Worm (Caenorhabditis elegans): ENCODE results near the gene C04C3.6.
"Not testable (repeated sequence)": the region's sequence is repeated elsewhere in the genome, so short reads cannot be mapped to it uniquely, and the experiment has no call there.

C04C3.6 gene

DNA sequence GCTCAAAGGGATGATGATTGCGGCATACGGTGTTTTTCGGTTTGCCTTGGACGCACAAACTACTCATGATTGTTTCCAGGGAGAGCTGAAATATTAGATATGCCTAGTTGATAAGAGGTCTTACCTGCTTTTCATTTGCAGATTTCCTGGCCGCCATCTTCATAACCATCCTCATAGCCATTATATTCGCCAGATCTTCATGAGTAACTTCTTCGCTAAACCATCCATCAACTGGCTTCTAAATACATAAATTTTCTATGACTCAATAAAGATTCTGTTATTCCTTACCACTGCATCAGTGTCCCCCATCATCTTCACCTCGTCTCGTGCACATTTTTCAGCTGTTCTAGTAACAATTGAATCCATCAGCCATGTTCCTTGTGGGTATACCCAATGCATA, 20.1 kb upstream of the C04C3.6 start:
- no peak for TF ChIP-seq klf-2 (GFP tag; conservative IDR thresholded peaks at IDR 0.05)
- TF ChIP-seq ztf-29 (GFP tag; IDR thresholded peaks at IDR 0.05), result no peak
- no peak for TF ChIP-seq ref-1 (GFP tag; conservative IDR thresholded peaks at IDR 0.05)
- TF ChIP-seq med-1 (GFP tag; optimal IDR thresholded peaks at IDR 0.05; ENCODE audit: insufficient read depth), result no peak

DNA sequence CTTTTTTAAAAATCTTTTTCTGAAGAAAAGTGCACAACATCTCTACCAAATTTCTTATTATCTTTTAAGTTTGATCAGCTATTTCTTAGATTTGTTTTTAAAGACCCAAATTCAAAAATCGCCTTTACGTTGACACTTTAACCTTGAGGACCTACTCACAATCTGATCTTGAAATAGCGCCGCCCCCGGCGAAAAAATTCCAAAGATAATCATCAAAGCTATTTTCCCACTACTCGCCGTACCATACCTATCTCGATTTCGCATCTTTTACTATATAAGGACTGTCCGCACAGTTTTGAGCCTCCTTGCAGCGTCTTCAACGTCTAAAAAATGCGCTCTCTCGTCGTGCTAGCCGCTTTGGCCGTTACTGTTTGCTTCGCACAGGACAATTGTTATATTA, 18.4 kb upstream of the C04C3.6 start, which contains the start of gene grd-10:
TSS of gene grd-10 (plus strand) at position 208 of the 400 bp plus-strand sequence.
- no peak for TF ChIP-seq ztf-29 (GFP tag; IDR thresholded peaks at IDR 0.05)
- no peak for TF ChIP-seq med-1 (GFP tag; optimal IDR thresholded peaks at IDR 0.05; ENCODE audit: insufficient read depth)

DNA sequence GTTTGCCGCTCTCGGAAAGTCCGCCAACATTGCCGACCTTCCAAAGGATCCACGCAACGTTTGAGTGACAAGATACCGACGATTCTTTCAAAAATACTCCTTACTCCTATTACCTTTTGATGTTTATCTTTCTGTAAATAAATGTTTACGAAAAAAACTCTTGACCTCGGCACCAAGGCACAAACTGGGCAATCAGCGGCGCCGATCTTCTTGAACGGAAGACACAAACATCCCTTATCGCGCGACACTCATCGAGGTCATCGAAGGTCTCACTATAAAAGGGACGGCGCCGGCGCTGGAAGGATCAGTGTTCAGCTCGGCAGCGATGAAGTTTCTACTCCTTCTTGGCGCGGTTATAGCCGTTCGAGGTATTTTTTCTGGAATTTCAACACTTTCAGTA, 16.9 kb upstream of the C04C3.6 start, which contains the start of gene grd-3:
TSS of gene grd-3 (plus strand) at position 302 of the 400 bp plus-strand sequence.
- TF ChIP-seq ref-1 (GFP tag; conservative IDR thresholded peaks at IDR 0.05), result no peak
- no peak for TF ChIP-seq ztf-23 (GFP tag; IDR thresholded peaks at IDR 0.05)
- TF ChIP-seq ztf-29 (GFP tag; IDR thresholded peaks at IDR 0.05), result no peak
- no peak for TF ChIP-seq med-1 (GFP tag; optimal IDR thresholded peaks at IDR 0.05; ENCODE audit: insufficient read depth)
- TF ChIP-seq flt-1 (GFP tag; IDR thresholded peaks at IDR 0.05), result no peak
- TF ChIP-seq cog-1 (tag; optimal IDR thresholded peaks at IDR 0.05), result no peak
- TF ChIP-seq tab-1 (GFP tag; IDR thresholded peaks at IDR 0.05), result no peak
- TF ChIP-seq T22C8.4 (GFP tag; IDR thresholded peaks at IDR 0.05), result no peak
- TF ChIP-seq klf-2 (GFP tag; conservative IDR thresholded peaks at IDR 0.05), result no peak

DNA sequence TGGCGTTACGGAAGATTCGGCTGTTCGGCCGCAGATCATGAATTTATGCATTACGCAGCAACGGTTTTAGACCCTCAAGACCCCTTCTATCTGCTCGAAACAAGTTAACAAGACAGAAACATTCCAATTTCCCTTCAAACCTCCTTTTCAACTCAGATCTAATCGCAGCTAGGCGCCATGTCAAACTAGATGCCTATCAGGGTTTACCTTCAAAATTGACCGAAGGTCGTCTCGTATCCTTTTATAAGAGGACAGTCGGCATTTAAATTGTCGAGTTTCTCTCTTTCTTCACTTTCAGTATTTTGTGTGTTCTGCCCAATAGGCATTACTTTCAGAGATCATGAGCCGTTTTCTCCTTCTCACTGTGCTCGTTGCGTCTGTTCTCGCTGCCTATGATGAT, 15.6 kb upstream of the C04C3.6 start, which contains the start of gene grd-13:
TSS of gene grd-13 (plus strand) at position 291 of the 400 bp plus-strand sequence.
- TF ChIP-seq ref-1 (GFP tag; conservative IDR thresholded peaks at IDR 0.05), result no peak
- TF ChIP-seq ztf-23 (GFP tag; IDR thresholded peaks at IDR 0.05), result no peak
- no peak for TF ChIP-seq ztf-29 (GFP tag; IDR thresholded peaks at IDR 0.05)
- no peak for TF ChIP-seq med-1 (GFP tag; optimal IDR thresholded peaks at IDR 0.05; ENCODE audit: insufficient read depth)
- no peak for TF ChIP-seq klf-2 (GFP tag; conservative IDR thresholded peaks at IDR 0.05)

ce11 chrIV:3436021-3436420, 13.6 kb upstream of the C04C3.6 start, which contains the start of gene srz-32:
srz-32 (plus strand) TSS chrIV:3436321.
- no peak for TF ChIP-seq ztf-29 (GFP tag; IDR thresholded peaks at IDR 0.05)
- TF ChIP-seq klf-2 (GFP tag; conservative IDR thresholded peaks at IDR 0.05), result no peak
- no peak for TF ChIP-seq ztf-23 (GFP tag; IDR thresholded peaks at IDR 0.05)
- TF ChIP-seq flt-1 (GFP tag; IDR thresholded peaks at IDR 0.05), result no peak
- TF ChIP-seq tab-1 (GFP tag; IDR thresholded peaks at IDR 0.05), result no peak
- no peak for TF ChIP-seq T22C8.4 (GFP tag; IDR thresholded peaks at IDR 0.05)
- TF ChIP-seq cog-1 (tag; optimal IDR thresholded peaks at IDR 0.05), result no peak
- no peak for TF ChIP-seq ref-1 (GFP tag; conservative IDR thresholded peaks at IDR 0.05)

DNA sequence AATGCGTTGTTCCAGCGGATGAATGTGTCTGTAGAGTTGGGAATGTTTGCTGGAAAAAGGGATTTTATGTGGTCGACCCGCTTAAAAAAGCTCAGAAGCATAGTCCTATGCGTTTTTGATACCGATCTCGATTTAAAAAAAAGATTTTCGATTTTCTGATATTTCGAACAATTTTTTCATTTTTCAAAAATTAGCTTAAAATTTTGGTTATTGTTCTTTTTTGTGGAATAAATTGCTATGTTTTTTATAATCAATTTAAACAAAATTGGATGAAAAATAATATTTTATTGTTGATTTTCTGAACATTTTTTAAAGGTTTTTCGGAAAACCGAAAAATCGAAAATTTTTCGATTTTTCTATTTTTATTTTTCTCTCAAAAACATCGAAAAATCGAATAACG, 11.0 kb upstream of the C04C3.6 start, which contains the start of gene C04C3.7:
TSS of gene C04C3.7 (minus strand) at position 101 of the 400 bp plus-strand sequence.
- not testable (repeated sequence) for TF ChIP-seq tab-1 (GFP tag; IDR thresholded peaks at IDR 0.05); klf-2 (GFP tag; conservative IDR thresholded peaks at IDR 0.05); ztf-29 (GFP tag; IDR thresholded peaks at IDR 0.05)

- no peak for TF ChIP-seq T22C8.4 (GFP tag; IDR thresholded peaks at IDR 0.05)
- TF ChIP-seq ztf-29 (GFP tag; IDR thresholded peaks at IDR 0.05), result no peak
- TF ChIP-seq cog-1 (tag; optimal IDR thresholded peaks at IDR 0.05), result no peak
- TF ChIP-seq klf-2 (GFP tag; conservative IDR thresholded peaks at IDR 0.05), result no peak
- TF ChIP-seq ref-1 (GFP tag; conservative IDR thresholded peaks at IDR 0.05), result no peak
- no peak for TF ChIP-seq ztf-23 (GFP tag; IDR thresholded peaks at IDR 0.05)
- no peak for TF ChIP-seq flt-1 (GFP tag; IDR thresholded peaks at IDR 0.05)
- TF ChIP-seq med-1 (GFP tag; optimal IDR thresholded peaks at IDR 0.05; ENCODE audit: insufficient read depth), result no peak
These were observed 6.1 kb upstream of the C04C3.6 start, which contains the start of the genes C04C3.9 and srz-60 for ce11 chrIV:3428434-3428950. C04C3.9 (minus strand) TSS chrIV:3428534. srz-60 (plus strand) TSS chrIV:3428900.

- TF ChIP-seq ref-1 (GFP tag; conservative IDR thresholded peaks at IDR 0.05), result no peak
- no peak for TF ChIP-seq ztf-29 (GFP tag; IDR thresholded peaks at IDR 0.05)
- TF ChIP-seq T22C8.4 (GFP tag; IDR thresholded peaks at IDR 0.05), result peak; percentile 59; the same call in 1 of the 2 replicates
- TF ChIP-seq med-1 (GFP tag; optimal IDR thresholded peaks at IDR 0.05; ENCODE audit: insufficient read depth), result no peak
- TF ChIP-seq cog-1 (tag; optimal IDR thresholded peaks at IDR 0.05), result no peak
- TF ChIP-seq klf-2 (GFP tag; conservative IDR thresholded peaks at IDR 0.05), result no peak
These were observed 3.7 kb downstream of the C04C3.6 start for ce11 chrIV:3418741-3419140.

DNA sequence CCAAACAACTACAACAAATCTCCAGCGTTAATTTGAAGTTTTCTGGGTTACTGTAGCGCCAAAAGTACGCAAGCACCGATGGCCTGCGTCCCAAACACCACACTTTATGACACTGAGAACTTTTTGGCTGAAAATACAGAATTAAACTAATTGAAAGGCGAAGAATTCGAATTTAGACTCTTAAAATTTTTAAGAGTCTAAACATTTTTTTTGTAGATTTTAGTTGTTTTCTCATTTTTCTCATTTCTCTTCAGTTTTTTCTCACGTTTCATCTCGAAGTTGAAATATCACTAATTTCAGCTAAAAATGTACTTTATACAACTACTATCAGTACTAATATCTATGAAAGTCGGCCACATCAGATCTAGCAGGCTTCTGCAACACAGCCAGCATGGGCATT, 7.0 kb downstream of the C04C3.6 start, which contains the start of gene lgc-9:
TSS of gene lgc-9 (plus strand) at position 301 of the 400 bp plus-strand sequence.
- TF ChIP-seq flt-1 (GFP tag; IDR thresholded peaks at IDR 0.05) (no peak), ztf-29 (GFP tag; IDR thresholded peaks at IDR 0.05) (no peak), med-1 (GFP tag; optimal IDR thresholded peaks at IDR 0.05; ENCODE audit: insufficient read depth) (no peak), tab-1 (GFP tag; IDR thresholded peaks at IDR 0.05) (no peak)

DNA sequence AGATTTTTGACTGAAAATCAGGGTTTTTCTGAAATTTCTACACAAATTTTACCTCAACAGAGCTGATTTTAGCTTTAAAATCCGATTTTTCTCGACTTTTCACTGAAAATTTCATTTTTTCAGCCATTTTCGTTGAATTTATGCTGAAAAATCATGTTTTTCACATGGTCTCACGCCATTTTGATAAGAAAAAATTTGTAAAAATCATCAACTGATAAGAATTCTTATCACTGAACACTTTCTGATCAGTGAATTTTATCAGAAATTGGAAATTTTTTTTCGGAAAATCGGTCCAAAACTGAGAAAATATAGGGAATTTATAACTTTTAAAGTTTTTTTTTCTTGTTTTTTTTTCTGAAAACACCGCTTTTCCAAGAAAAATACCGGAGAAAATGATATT, 21.5 kb downstream of the C04C3.6 start:
- TF ChIP-seq cog-1 (tag; optimal IDR thresholded peaks at IDR 0.05) (no peak), tab-1 (GFP tag; IDR thresholded peaks at IDR 0.05) (no peak), ref-1 (GFP tag; conservative IDR thresholded peaks at IDR 0.05) (no peak), klf-2 (GFP tag; conservative IDR thresholded peaks at IDR 0.05) (no peak), T22C8.4 (GFP tag; IDR thresholded peaks at IDR 0.05) (no peak), ztf-29 (GFP tag; IDR thresholded peaks at IDR 0.05) (no peak)

Data from whole organism, midembryonic.